Worm (Caenorhabditis elegans) whole organism, L3 larva: ENCODE results near the gene oac-32.

Experiments used
- nhr-28 ChIP-seq: fragments of 150-350 bp; optimal IDR thresholded peaks from 2 replicates; lab custom pipeline; 2014; ENCODE audit warnings: missing biosample characterization, missing genetic modification characterization
- pha-4 ChIP-seq: fragments of 150-350 bp; optimal IDR thresholded peaks from 2 replicates; lab custom pipeline; 2014; ENCODE audit warnings: missing biosample characterization, missing genetic modification reagents, missing genetic modification characterization

- TF ChIP-seq nhr-28 (tag; lab: Kevin White, UChicago) (no peak), pha-4 (tag; lab: Kevin White, UChicago) (no peak)
These were observed 48.3 kb upstream of the oac-32 start, which contains the start of gene F16B4.4 for ce11 chrV:1593799-1594420.
